Worm (Caenorhabditis elegans) whole organism, L2 larva: ENCODE data around the gene Y105C5B.9.

Experiments used
- nhr-237 ChIP-seq: fragments of 150-350 bp; optimal IDR thresholded peaks from 2 replicates; lab custom pipeline; 2014; ENCODE audit warnings: missing biosample characterization, missing genetic modification characterization
- ztf-11 ChIP-seq: sonication (generic microtip); optimal IDR thresholded peaks from 2 replicates; lab custom pipeline; 2017; ENCODE audit warnings: missing biosample characterization, missing genetic modification characterization

DNA sequence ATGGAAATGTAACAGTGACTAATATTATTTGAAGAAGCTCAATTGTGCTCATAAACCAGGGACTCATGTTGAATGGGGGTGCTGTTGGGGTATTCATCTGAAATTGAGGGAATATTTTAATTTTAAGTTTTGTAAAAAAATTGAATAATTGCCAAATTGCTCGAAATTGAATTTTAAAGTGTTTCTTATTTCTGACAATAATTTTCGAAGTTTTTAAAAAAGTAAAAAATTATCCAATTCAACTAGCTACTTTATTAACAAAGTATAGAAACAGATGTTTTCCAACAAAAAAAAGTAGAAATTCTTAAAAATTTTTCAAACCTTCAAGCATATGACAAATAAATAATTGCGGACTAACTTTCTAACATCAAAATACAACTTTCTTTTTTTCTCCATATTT lies 36.2 kb upstream of the Y105C5B.9 start, which contains the start of gene srv-14:
- no peak for TF ChIP-seq nhr-237 (tag; lab: Kevin White, UChicago)
- no peak for TF ChIP-seq ztf-11
